Fruit fly (Drosophila melanogaster) whole organism, adult: ENCODE measurements around the gene CG43248.

ENCODE experiments used
- CG12768 ChIP-seq: fragments of 200-800 bp; sonication (Bioruptor generic); optimal IDR thresholded peaks from 2 replicates; lab custom pipeline; 2017; ENCODE audit warnings: missing biosample characterization, missing genetic modification characterization, mild to moderate bottlenecking, moderate library complexity, missing genetic modification reagents
- CG14711 ChIP-seq: fragments of 200-800 bp; sonication (Bioruptor generic); optimal IDR thresholded peaks from 2 replicates; lab custom pipeline; 2018; ENCODE audit warnings: missing biosample characterization, mild to moderate bottlenecking, missing genetic modification characterization, moderate library complexity
- CG33017 ChIP-seq: fragments of 200-800 bp; sonication (Bioruptor generic); optimal IDR thresholded peaks from 2 replicates; lab custom pipeline; 2018; ENCODE audit warnings: missing biosample characterization, mild to moderate bottlenecking, missing genetic modification characterization, moderate library complexity
- CG7045 ChIP-seq: fragments of 200-800 bp; sonication (Bioruptor generic); optimal IDR thresholded peaks from 2 replicates; lab custom pipeline; 2017; ENCODE audit warnings: missing biosample characterization, mild to moderate bottlenecking, missing genetic modification characterization
- Clk ChIP-seq: fragments of 200-800 bp; sonication (Bioruptor generic); optimal IDR thresholded peaks from 2 replicates; lab custom pipeline; 2017; ENCODE audit warnings: missing biosample characterization, missing genetic modification characterization
- Crg-1 ChIP-seq: fragments of 200-800 bp; sonication (Bioruptor generic); optimal IDR thresholded peaks from 2 replicates; lab custom pipeline; 2016; ENCODE audit warnings: missing biosample characterization, missing genetic modification characterization
- bab1 ChIP-seq: fragments of 200-800 bp; sonication (Bioruptor generic); optimal IDR thresholded peaks from 3 replicates; lab custom pipeline; 2019; ENCODE audit warnings: missing biosample characterization, mild to moderate bottlenecking, missing genetic modification characterization, moderate library complexity
- cnc ChIP-seq, 2 experiments: fragments of >200 bp; optimal IDR thresholded peaks; 2 replicates each; lab custom pipeline; 2017
- kay ChIP-seq: fragments of 200-800 bp; sonication (Bioruptor generic); peaks from one replicate; lab custom pipeline; 2016; ENCODE audit warnings: missing biosample characterization, missing genetic modification characterization, borderline replicate concordance
- ovo ChIP-seq: fragments of 200-800 bp; sonication (Bioruptor generic); optimal IDR thresholded peaks from 2 replicates; lab custom pipeline; 2016; ENCODE audit warnings: missing biosample characterization, missing genetic modification characterization
- pad ChIP-seq: fragments of 200-800 bp; sonication (Bioruptor generic); optimal IDR thresholded peaks from 3 replicates; lab custom pipeline; 2017; ENCODE audit warnings: missing biosample characterization, missing genetic modification characterization, mild to moderate bottlenecking, moderate library complexity, missing genetic modification reagents
- toe ChIP-seq: fragments of 200-800 bp; sonication (Bioruptor generic); optimal IDR thresholded peaks from 2 replicates; lab custom pipeline; 2016; ENCODE audit warnings: missing biosample characterization, missing genetic modification characterization

DNA sequence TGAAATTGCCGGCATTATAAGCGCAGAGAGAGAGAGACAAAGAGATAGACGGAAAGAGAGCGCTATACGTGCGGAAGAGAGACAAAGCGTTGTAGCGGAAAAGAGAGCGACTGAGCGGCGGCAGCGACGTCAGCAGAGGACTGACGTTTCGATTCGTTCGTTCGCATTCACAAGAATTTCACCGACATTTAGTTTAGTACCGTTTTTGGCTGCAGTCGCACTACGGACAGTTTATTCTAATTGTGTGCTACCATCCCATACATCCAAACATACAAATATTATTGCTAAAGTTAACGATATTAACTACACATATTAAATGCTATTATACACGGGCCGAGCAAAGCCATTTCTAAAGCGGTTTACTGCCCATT is 3.9 kb upstream of the CG43248 start, which contains the start of gene CrebA:
- no peak for TF ChIP-seq toe (GFP tag; lab: Kevin White, UChicago)
- no peak for TF ChIP-seq Clk
- no peak for TF ChIP-seq ovo (GFP tag; lab: Kevin White, UChicago)
- TF ChIP-seq cnc (optimal IDR thresholded peaks at IDR 0.05; lab: Kevin White, UChicago) = no peak
- no peak for TF ChIP-seq CG12768 (GFP tag; lab: Kevin White, UChicago)
- no peak for TF ChIP-seq bab1 (GFP tag; lab: Kevin White, UChicago)
- no peak for TF ChIP-seq CG14711 (tag; lab: Kevin White, UChicago)
- TF ChIP-seq Crg-1 = no peak
- no peak for TF ChIP-seq CG33017 (tag; lab: Kevin White, UChicago)
- TF ChIP-seq kay = peak; percentile 21
- no peak for TF ChIP-seq pad (GFP tag; lab: Kevin White, UChicago)
- TF ChIP-seq CG7045 (GFP tag; lab: Kevin White, UChicago) = no peak
